Worm (Caenorhabditis elegans): ENCODE measurements around the gene best-13.

- TF ChIP-seq F44E2.7 (GFP tag; IDR thresholded peaks at IDR 0.05) = no peak
- no peak for TF ChIP-seq nhr-77 (tag; optimal IDR thresholded peaks at IDR 0.05)
- no peak for TF ChIP-seq unc-130 (GFP tag; optimal IDR thresholded peaks at IDR 0.05)
- TF ChIP-seq dpl-1 (GFP tag; optimal IDR thresholded peaks at IDR 0.05) = no peak
- no peak for TF ChIP-seq snpc-1.2 (GFP tag; IDR thresholded peaks at IDR 0.05)
- no peak for TF ChIP-seq snpc-4 (tag; optimal IDR thresholded peaks at IDR 0.05)
- TF ChIP-seq pqm-1 (tag; optimal IDR thresholded peaks at IDR 0.05) = no peak
- TF ChIP-seq nhr-25 (tag; optimal IDR thresholded peaks at IDR 0.05; ENCODE audit: borderline replicate concordance, insufficient read depth) = no peak
- no peak for TF ChIP-seq skn-1 (tag; optimal IDR thresholded peaks at IDR 0.05)
Measured at ce11 chrIV:9878893-9879379, 24.8 kb upstream of the best-13 start, which contains the start of gene nhr-4.

Data from whole organism, L4 larva.